Fruit fly (Drosophila melanogaster) whole organism, embryonic: ENCODE results near the gene Kah.

Experiments used
- Adf1 ChIP-seq: fragments of 200-800 bp; sonication (Bioruptor generic); IDR thresholded peaks from 2 replicates; pipeline ENCODE4 v1.3.6; 2022; ENCODE audit warnings: missing biosample characterization, missing genetic modification characterization
- Asciz ChIP-seq: fragments of 200-800 bp; sonication (Bioruptor generic); optimal IDR thresholded peaks from 2 replicates; lab custom pipeline; 2017; ENCODE audit warnings: missing biosample characterization, mild to moderate bottlenecking, missing genetic modification characterization, missing genetic modification reagents
- Bteb2 ChIP-seq: fragments of 200-800 bp; sonication (Bioruptor generic); optimal IDR thresholded peaks from 2 replicates; lab custom pipeline; 2016; ENCODE audit warnings: missing biosample characterization, missing genetic modification characterization
- CG10543 ChIP-seq: fragments of 200-800 bp; sonication (Bioruptor generic); optimal IDR thresholded peaks from 3 replicates; lab custom pipeline; 2017; ENCODE audit warnings: missing biosample characterization, mild to moderate bottlenecking, missing genetic modification characterization, moderate library complexity
- CG10979 ChIP-seq: fragments of 200-800 bp; sonication (Bioruptor generic); optimal IDR thresholded peaks from 2 replicates; lab custom pipeline; 2018; ENCODE audit warnings: missing biosample characterization, mild to moderate bottlenecking, missing genetic modification characterization, moderate library complexity
- CG12071 ChIP-seq: fragments of 200-800 bp; sonication (Bioruptor generic); optimal IDR thresholded peaks from 3 replicates; lab custom pipeline; 2018; ENCODE audit warnings: missing biosample characterization, mild to moderate bottlenecking, missing genetic modification characterization
- CG12942 ChIP-seq: fragments of 200-800 bp; sonication (Bioruptor generic); optimal IDR thresholded peaks from 3 replicates; lab custom pipeline; 2016; ENCODE audit warnings: missing biosample characterization, missing genetic modification characterization
- CG15269 ChIP-seq: fragments of 200-800 bp; sonication (Bioruptor generic); optimal IDR thresholded peaks from 2 replicates; lab custom pipeline; 2018; ENCODE audit warnings: missing biosample characterization, mild to moderate bottlenecking, missing genetic modification characterization, moderate library complexity
- CG1602 ChIP-seq: fragments of 200-800 bp; sonication (Bioruptor generic); optimal IDR thresholded peaks from 3 replicates; lab custom pipeline; 2016; ENCODE audit warnings: missing biosample characterization, missing genetic modification characterization
- CG18262 ChIP-seq: fragments of 200-800 bp; optimal IDR thresholded peaks from 3 replicates; lab custom pipeline; 2019; ENCODE audit warnings: missing biosample characterization, mild to moderate bottlenecking, missing genetic modification characterization, moderate library complexity
- CG30403 ChIP-seq: fragments of 200-800 bp; sonication (Bioruptor generic); optimal IDR thresholded peaks from 3 replicates; lab custom pipeline; 2016; ENCODE audit warnings: missing biosample characterization, missing genetic modification characterization
- CG4404 ChIP-seq: fragments of 200-800 bp; sonication (Bioruptor generic); IDR thresholded peaks from 2 replicates; pipeline ENCODE4 v1.3.6; 2022; ENCODE audit warnings: missing biosample characterization, missing genetic modification characterization
- CG4730 ChIP-seq: fragments of 200-800 bp; sonication (Bioruptor generic); IDR thresholded peaks from 2 replicates; pipeline ENCODE4 v1.3.6; 2022; ENCODE audit warnings: missing biosample characterization, missing genetic modification characterization
- CG6175 ChIP-seq: fragments of 200-800 bp; sonication (Bioruptor generic); IDR thresholded peaks from 3 replicates; pipeline ENCODE4 v1.3.6; 2022; ENCODE audit warnings: missing biosample characterization, missing genetic modification characterization
- CG6813 ChIP-seq: fragments of 200-800 bp; sonication (Bioruptor generic); optimal IDR thresholded peaks from 2 replicates; lab custom pipeline; 2017; ENCODE audit warnings: missing biosample characterization, missing genetic modification characterization, mild to moderate bottlenecking, moderate library complexity, missing genetic modification reagents
- CG7271 ChIP-seq: fragments of 200-800 bp; sonication (Bioruptor generic); optimal IDR thresholded peaks from 2 replicates; lab custom pipeline; 2018; ENCODE audit warnings: missing biosample characterization, mild to moderate bottlenecking, missing genetic modification characterization, moderate library complexity
- CG8765 ChIP-seq: fragments of 200-800 bp; sonication (Bioruptor generic); IDR thresholded peaks from 2 replicates; pipeline ENCODE4 v1.3.6; 2022; ENCODE audit warnings: missing biosample characterization, missing genetic modification characterization
- CG8924 ChIP-seq: fragments of 200-800 bp; optimal IDR thresholded peaks from 3 replicates; lab custom pipeline; 2019; ENCODE audit warnings: missing biosample characterization, mild to moderate bottlenecking, missing genetic modification characterization, moderate library complexity
- Chrac-16 ChIP-seq: fragments of 200-800 bp; sonication (Bioruptor generic); optimal IDR thresholded peaks from 3 replicates; lab custom pipeline; 2016; ENCODE audit warnings: missing biosample characterization, missing genetic modification characterization
- Fer3 ChIP-seq: fragments of 200-800 bp; sonication (Bioruptor generic); optimal IDR thresholded peaks from 2 replicates; lab custom pipeline; 2018; ENCODE audit warnings: missing biosample characterization, mild to moderate bottlenecking, missing genetic modification characterization, moderate library complexity
- Hey ChIP-seq: fragments of 200-800 bp; sonication (Bioruptor generic); optimal IDR thresholded peaks from 3 replicates; lab custom pipeline; 2018; ENCODE audit warnings: missing biosample characterization, mild to moderate bottlenecking, missing genetic modification characterization
- Hmx ChIP-seq: fragments of 200-800 bp; sonication (Bioruptor generic); optimal IDR thresholded peaks from 2 replicates; lab custom pipeline; 2016; ENCODE audit warnings: missing biosample characterization, missing genetic modification characterization
- Hsf ChIP-seq: fragments of 200-800 bp; sonication (Bioruptor generic); optimal IDR thresholded peaks from 3 replicates; lab custom pipeline; 2016; ENCODE audit warnings: missing biosample characterization, missing genetic modification characterization
- Meics ChIP-seq: fragments of 200-800 bp; sonication (Bioruptor generic); optimal IDR thresholded peaks from 2 replicates; lab custom pipeline; 2017; ENCODE audit warnings: missing biosample characterization, mild to moderate bottlenecking, missing genetic modification characterization
- Mrtf ChIP-seq: fragments of 200-800 bp; sonication (Bioruptor generic); IDR thresholded peaks from 3 replicates; pipeline ENCODE4 v1.3.6; 2022; ENCODE audit warnings: missing biosample characterization, missing genetic modification characterization
- NfI ChIP-seq: fragments of 200-800 bp; sonication (Bioruptor generic); optimal IDR thresholded peaks from 3 replicates; lab custom pipeline; 2018; ENCODE audit warnings: missing biosample characterization, mild to moderate bottlenecking, missing genetic modification characterization, moderate library complexity
- Ptx1 ChIP-seq: fragments of 200-800 bp; sonication (Bioruptor generic); IDR thresholded peaks from 2 replicates; pipeline ENCODE4 v1.3.6; 2022; ENCODE audit warnings: missing biosample characterization, missing genetic modification characterization
- Rfx ChIP-seq: fragments of 200-800 bp; sonication (Bioruptor generic); IDR thresholded peaks from 2 replicates; pipeline ENCODE4 v1.3.6; 2022; ENCODE audit warnings: missing biosample characterization, missing genetic modification characterization
- ac ChIP-seq: fragments of 200-800 bp; sonication (Bioruptor generic); optimal IDR thresholded peaks from 3 replicates; lab custom pipeline; 2017; ENCODE audit warnings: missing biosample characterization, mild to moderate bottlenecking, missing genetic modification characterization
- aop ChIP-seq: fragments of 200-800 bp; sonication (Bioruptor generic); IDR thresholded peaks from 2 replicates; pipeline ENCODE4 v1.3.6; 2022; ENCODE audit warnings: missing biosample characterization, missing genetic modification characterization
- ash1 ChIP-seq: fragments of 200-800 bp; sonication (Bioruptor generic); optimal IDR thresholded peaks from 2 replicates; lab custom pipeline; 2018; ENCODE audit warnings: missing biosample characterization, mild to moderate bottlenecking, missing genetic modification characterization
- corto ChIP-seq: fragments of 200-800 bp; sonication (Bioruptor generic); optimal IDR thresholded peaks from 2 replicates; lab custom pipeline; 2016; ENCODE audit warnings: missing biosample characterization, mild to moderate bottlenecking, missing genetic modification characterization, moderate library complexity
- cwo ChIP-seq: fragments of 200-800 bp; sonication (Bioruptor generic); optimal IDR thresholded peaks from 3 replicates; lab custom pipeline; 2017; ENCODE audit warnings: missing biosample characterization, missing genetic modification characterization, mild to moderate bottlenecking, moderate library complexity, missing genetic modification reagents
- ewg ChIP-seq: fragments of 200-800 bp; sonication (Bioruptor generic); optimal IDR thresholded peaks from 3 replicates; lab custom pipeline; 2017; ENCODE audit warnings: mild to moderate bottlenecking, missing biosample characterization, missing genetic modification reagents, missing genetic modification characterization
- fd64A ChIP-seq: fragments of 200-800 bp; sonication (Bioruptor generic); optimal IDR thresholded peaks from 3 replicates; lab custom pipeline; 2018; ENCODE audit warnings: missing biosample characterization, mild to moderate bottlenecking, missing genetic modification characterization
- ken ChIP-seq: fragments of 200-800 bp; sonication (Bioruptor generic); IDR thresholded peaks from 3 replicates; pipeline ENCODE4 v1.3.6; 2022; ENCODE audit warnings: missing biosample characterization, missing genetic modification characterization
- lmd ChIP-seq: fragments of 200-800 bp; sonication (Bioruptor generic); IDR thresholded peaks from 2 replicates; pipeline ENCODE4 v1.3.6; 2022; ENCODE audit warnings: missing biosample characterization, missing genetic modification characterization
- mam ChIP-seq: fragments of 200-800 bp; sonication (Bioruptor generic); optimal IDR thresholded peaks from 3 replicates; lab custom pipeline; 2016; ENCODE audit warnings: missing biosample characterization, missing genetic modification characterization
- onecut ChIP-seq: fragments of 200-800 bp; sonication (Bioruptor generic); IDR thresholded peaks from 2 replicates; pipeline ENCODE4 v1.3.6; 2022; ENCODE audit warnings: missing biosample characterization, missing genetic modification characterization
- repo ChIP-seq: fragments of 200-800 bp; sonication (Bioruptor generic); optimal IDR thresholded peaks from 2 replicates; lab custom pipeline; 2016; ENCODE audit warnings: missing biosample characterization, missing genetic modification characterization
- run ChIP-seq: fragments of 200-800 bp; sonication (Bioruptor generic); optimal IDR thresholded peaks from 3 replicates; lab custom pipeline; 2018; ENCODE audit warnings: missing biosample characterization, mild to moderate bottlenecking, missing genetic modification characterization
- sens ChIP-seq: fragments of 200-800 bp; sonication (Bioruptor generic); peaks from one replicate; lab custom pipeline; 2016; ENCODE audit warnings: missing biosample characterization, missing genetic modification characterization
- sisA ChIP-seq: fragments of 200-800 bp; sonication (Bioruptor generic); IDR thresholded peaks from 2 replicates; pipeline ENCODE4 v1.3.6; 2022; ENCODE audit warnings: missing biosample characterization, missing genetic modification characterization
- slou ChIP-seq: fragments of 200-800 bp; sonication (Bioruptor generic); optimal IDR thresholded peaks from 3 replicates; lab custom pipeline; 2016; ENCODE audit warnings: missing biosample characterization, missing genetic modification characterization
- so ChIP-seq: fragments of 200-800 bp; sonication (Bioruptor generic); IDR thresholded peaks from 3 replicates; pipeline ENCODE4 v1.3.6; 2022; ENCODE audit warnings: missing biosample characterization, missing genetic modification characterization
- ssp ChIP-seq: fragments of 200-800 bp; sonication (Bioruptor generic); IDR thresholded peaks from 2 replicates; pipeline ENCODE4 v1.3.6; 2022; ENCODE audit warnings: missing biosample characterization, missing genetic modification characterization
- stc ChIP-seq: fragments of 200-800 bp; sonication (Bioruptor generic); IDR thresholded peaks from 2 replicates; pipeline ENCODE4 v1.3.6; 2022; ENCODE audit warnings: missing biosample characterization, missing genetic modification characterization
- trh ChIP-seq: fragments of 200-800 bp; sonication (Bioruptor generic); optimal IDR thresholded peaks from 2 replicates; lab custom pipeline; 2016; ENCODE audit warnings: missing biosample characterization, missing genetic modification characterization
- ttk ChIP-seq: fragments of 200-800 bp; sonication (Bioruptor generic); IDR thresholded peaks from 2 replicates; pipeline ENCODE4 v2.1.2; 2022; ENCODE audit warnings: missing biosample characterization, missing genetic modification characterization
- usp ChIP-seq: fragments of >200 bp; optimal IDR thresholded peaks from 2 replicates; lab custom pipeline; 2017; ENCODE audit warnings: missing biosample characterization, missing genetic modification characterization
- vvl ChIP-seq: fragments of 200-800 bp; sonication (Bioruptor generic); IDR thresholded peaks from 2 replicates; pipeline ENCODE4 v1.3.6; 2022; ENCODE audit warnings: missing biosample characterization, missing genetic modification characterization
- zf30C ChIP-seq: fragments of 200-800 bp; sonication (Bioruptor generic); optimal IDR thresholded peaks from 3 replicates; lab custom pipeline; 2018; ENCODE audit warnings: missing biosample characterization, mild to moderate bottlenecking, missing genetic modification characterization

Gene Kah

dm6 chr3L:554577-554976 lies 34.5 kb downstream of the Kah start (continued):
- TF ChIP-seq Meics (GFP tag; lab: Kevin White, UChicago) (peak; percentile 63), aop (GFP tag; lab: Robert Waterston, UW) (no peak), CG12942 (no peak), Bteb2 (GFP tag; lab: Kevin White, UChicago) (peak; percentile 8), zf30C (GFP tag; lab: Kevin White, UChicago) (peak; percentile 5), CG7271 (tag; lab: Kevin White, UChicago) (no peak), CG1602 (GFP tag; lab: Kevin White, UChicago) (peak; percentile 13), ken (GFP tag; lab: Robert Waterston, UW) (peak; percentile 46; the same call in 1 of the 3 replicates), CG6813 (GFP tag; lab: Kevin White, UChicago) (peak; percentile 34), Hey (tag; lab: Kevin White, UChicago) (peak; percentile 25), trh (GFP tag; lab: Kevin White, UChicago) (no peak), fd64A (GFP tag; lab: Kevin White, UChicago) (no peak), Hsf (peak; percentile 51), lmd (GFP tag; lab: Robert Waterston, UW) (peak; percentile 62), cwo (GFP tag; lab: Kevin White, UChicago) (peak; percentile 63), ttk (peak; percentile 45; the same call in 1 of the 2 replicates), CG10979 (tag; lab: Kevin White, UChicago) (peak; percentile 59), Chrac-16 (GFP tag; lab: Kevin White, UChicago) (peak; percentile 14), Fer3 (peak; percentile 48), mam (GFP tag; lab: Kevin White, UChicago) (peak; percentile 32), CG30403 (GFP tag; lab: Kevin White, UChicago) (peak; percentile 57), usp (GFP tag; lab: Kevin White, UChicago) (no peak), sisA (GFP tag; lab: Robert Waterston, UW) (peak; percentile 53), Ptx1 (GFP tag; lab: Robert Waterston, UW) (peak; percentile 65), ssp (GFP tag; lab: Robert Waterston, UW) (peak; percentile 24; the same call in 1 of the 2 replicates), Mrtf (GFP tag; lab: Robert Waterston, UW) (no peak), CG8765 (no peak), corto (GFP tag; lab: Kevin White, UChicago) (no peak), ewg (peak; percentile 5), stc (GFP tag; lab: Robert Waterston, UW) (peak; percentile 62), CG18262 (peak; percentile 63), ash1 (no peak), ac (GFP tag; lab: Kevin White, UChicago) (no peak), vvl (peak; percentile 80), CG4730 (GFP tag; lab: Robert Waterston, UW) (0 out of 2 replicates have a peak, but pooled peaks have one; percentile 39), repo (no peak), Rfx (peak; percentile 67), Hmx (peak; percentile 13), CG10543 (GFP tag; lab: Kevin White, UChicago) (no peak), CG4404 (no peak), NfI (GFP tag; lab: Kevin White, UChicago) (peak; percentile 36), slou (peak; percentile 6), Asciz (peak; percentile 35), CG12071 (GFP tag; lab: Kevin White, UChicago) (peak; percentile 11), CG15269 (tag; lab: Kevin White, UChicago) (peak; percentile 52), so (GFP tag; lab: Robert Waterston, UW) (peak; percentile 29; the same call in 1 of the 3 replicates), CG6175 (0 out of 3 replicates have a peak, but pooled peaks have one; percentile 34), run (tag; lab: Kevin White, UChicago) (peak; percentile 0), CG8924 (tag; lab: Kevin White, UChicago) (peak; percentile 52), onecut (GFP tag; lab: Robert Waterston, UW) (peak; percentile 11; the same call in 1 of the 2 replicates), Adf1 (0 out of 2 replicates have a peak, but pooled peaks have one; percentile 31), sens (GFP tag; lab: Kevin White, UChicago) (peak; percentile 87)
